Worm (Caenorhabditis elegans): ENCODE data around the gene nipi-4.
A peak's percentile ranks its signal among the peaks of the same experiment; 100 is the strongest.

Gene nipi-4

DNA sequence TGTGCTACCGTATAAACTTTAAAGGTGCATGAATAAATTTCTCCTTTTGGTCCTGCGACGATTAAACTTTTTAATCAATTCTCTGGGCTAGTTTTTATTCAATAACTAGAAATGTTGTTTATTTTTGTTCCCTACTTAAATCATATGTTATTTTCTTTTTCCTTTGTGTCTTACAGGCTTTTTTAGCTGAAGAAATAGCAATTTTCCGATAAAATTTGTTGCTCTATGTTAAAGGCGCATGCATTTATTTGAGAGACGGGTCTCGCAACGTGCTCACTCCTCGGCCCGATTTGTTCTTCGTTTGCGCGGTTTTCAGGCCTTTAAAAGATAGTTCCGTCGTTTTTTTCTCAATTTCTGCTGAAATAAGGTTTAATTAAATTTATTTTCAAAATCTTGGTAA lies 16.7 kb downstream of the nipi-4 start:
- TF ChIP-seq nhr-237 (tag; optimal IDR thresholded peaks at IDR 0.05) (no peak), ces-1 (GFP tag; optimal IDR thresholded peaks at IDR 0.05) (peak; percentile 11), mep-1 (tag; optimal IDR thresholded peaks at IDR 0.05) (peak; percentile 27), ceh-43 (GFP tag; optimal IDR thresholded peaks at IDR 0.05) (no peak)

DNA sequence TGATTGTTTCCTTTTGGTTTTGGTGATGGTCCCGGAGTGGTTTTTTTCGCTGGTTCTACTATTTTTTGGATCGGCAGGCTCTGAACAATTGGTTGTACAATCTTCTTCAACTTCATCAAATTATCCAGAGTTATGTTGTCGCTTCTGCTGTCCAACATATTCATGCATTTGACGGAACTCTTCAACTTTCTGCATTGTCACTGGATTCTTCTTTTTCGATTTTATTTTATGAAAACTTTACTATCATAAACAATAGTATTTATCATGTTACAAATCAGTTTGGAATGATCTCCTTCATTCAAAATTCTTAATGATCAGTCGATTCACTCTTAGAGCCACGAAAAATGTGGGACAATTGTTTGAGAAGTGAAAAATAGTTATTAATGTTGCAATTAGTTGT lies 18.5 kb downstream of the nipi-4 start:
- no peak for TF ChIP-seq nhr-76 (tag; optimal IDR thresholded peaks at IDR 0.05)
- TF ChIP-seq unc-120 (tag; optimal IDR thresholded peaks at IDR 0.05; ENCODE audit: poor library complexity, severe bottlenecking): no peak
- TF ChIP-seq unc-39 (tag; optimal IDR thresholded peaks at IDR 0.05): no peak
- TF ChIP-seq ceh-39 (tag; optimal IDR thresholded peaks at IDR 0.05): no peak
- TF ChIP-seq tbx-8 (GFP tag; optimal IDR thresholded peaks at IDR 0.05): no peak
- TF ChIP-seq flh-1 (GFP tag; optimal IDR thresholded peaks at IDR 0.05): no peak

DNA sequence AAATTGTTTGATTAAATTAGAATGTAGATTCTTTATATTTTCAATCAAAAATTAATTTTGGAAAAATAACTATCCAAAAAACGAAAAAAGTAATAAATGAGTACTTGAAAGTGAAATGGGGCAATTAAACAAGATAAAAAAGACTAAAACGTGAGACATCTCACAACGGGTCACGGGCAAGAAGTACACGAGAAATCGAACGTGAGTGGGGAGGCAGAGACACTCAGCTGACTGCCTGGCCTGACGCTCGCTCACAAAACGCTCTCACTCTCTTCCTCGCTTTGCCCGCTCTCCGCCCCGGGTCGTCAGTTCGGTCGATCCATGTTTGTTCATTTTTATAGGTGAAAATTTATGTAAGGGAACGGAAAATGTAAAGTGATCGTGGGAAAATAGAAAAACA lies 22.4 kb downstream of the nipi-4 start:
- TF ChIP-seq sptf-1 (tag; optimal IDR thresholded peaks at IDR 0.05): peak; percentile 56
- no peak for TF ChIP-seq ceh-39 (tag; optimal IDR thresholded peaks at IDR 0.05)

DNA sequence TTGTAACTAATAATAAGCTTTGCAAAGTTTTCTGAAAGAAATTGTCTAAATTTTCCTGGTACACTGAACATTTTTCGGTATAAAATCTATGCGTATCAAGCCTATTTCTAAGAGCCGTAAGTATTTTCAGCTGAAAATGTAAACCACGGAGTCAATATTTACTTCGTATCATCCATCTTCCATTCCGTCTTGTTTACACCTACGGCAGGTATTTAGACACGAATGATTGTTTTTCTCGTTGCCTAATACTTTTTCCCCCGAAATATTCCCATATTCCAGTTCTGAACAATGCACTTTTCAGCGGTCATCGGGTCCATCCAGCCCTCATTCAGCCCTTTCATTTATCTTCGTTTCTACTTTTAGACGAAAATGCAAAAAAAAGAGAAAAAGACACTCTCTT lies 22.9 kb downstream of the nipi-4 start:
- TF ChIP-seq nhr-12 (tag; optimal IDR thresholded peaks at IDR 0.05) (no peak), pha-4 (tag; optimal IDR thresholded peaks at IDR 0.05) (peak; percentile 62), mab-5 (tag; optimal IDR thresholded peaks at IDR 0.05) (no peak), ceh-43 (GFP tag; optimal IDR thresholded peaks at IDR 0.05) (no peak), unc-120 (tag; optimal IDR thresholded peaks at IDR 0.05; ENCODE audit: poor library complexity, severe bottlenecking) (no peak), cnd-1 (tag; optimal IDR thresholded peaks at IDR 0.05) (no peak), flh-1 (GFP tag; optimal IDR thresholded peaks at IDR 0.05) (no peak), elt-1 (tag; optimal IDR thresholded peaks at IDR 0.05; ENCODE audit: borderline replicate concordance, insufficient read depth) (no peak)

DNA sequence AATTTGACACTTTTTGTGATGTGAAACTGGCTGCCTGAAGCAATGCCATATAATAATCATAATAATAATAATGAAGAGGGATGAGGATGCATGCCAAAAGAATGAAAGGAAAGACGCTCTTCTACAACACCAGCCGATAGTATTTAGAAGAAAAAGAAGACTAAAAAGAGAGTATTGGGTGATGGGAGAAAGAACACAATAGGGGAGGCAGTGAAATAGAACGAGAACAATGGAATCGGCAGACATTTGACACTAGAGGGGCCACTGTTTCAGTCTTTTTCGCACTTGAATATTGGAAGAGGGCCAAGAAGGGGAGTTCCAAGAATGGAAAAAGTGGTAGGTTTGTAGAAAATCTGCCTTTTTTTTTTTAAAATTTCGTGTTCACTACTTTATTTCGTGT lies 23.4 kb downstream of the nipi-4 start, which contains the start of gene memo-1:
Gene memo-1 (minus strand): TSS at position 2 of the 400 bp plus-strand sequence.
- TF ChIP-seq ceh-39 (tag; optimal IDR thresholded peaks at IDR 0.05) (no peak), nhr-76 (tag; optimal IDR thresholded peaks at IDR 0.05) (no peak), nhr-237 (tag; optimal IDR thresholded peaks at IDR 0.05) (no peak), zip-8 (tag; optimal IDR thresholded peaks at IDR 0.05) (no peak), unc-39 (tag; optimal IDR thresholded peaks at IDR 0.05) (no peak), pha-4 (tag; optimal IDR thresholded peaks at IDR 0.05) (no peak), lin-32 (GFP tag; optimal IDR thresholded peaks at IDR 0.05) (no peak), drap-1 (GFP tag; optimal IDR thresholded peaks at IDR 0.05) (no peak)

DNA sequence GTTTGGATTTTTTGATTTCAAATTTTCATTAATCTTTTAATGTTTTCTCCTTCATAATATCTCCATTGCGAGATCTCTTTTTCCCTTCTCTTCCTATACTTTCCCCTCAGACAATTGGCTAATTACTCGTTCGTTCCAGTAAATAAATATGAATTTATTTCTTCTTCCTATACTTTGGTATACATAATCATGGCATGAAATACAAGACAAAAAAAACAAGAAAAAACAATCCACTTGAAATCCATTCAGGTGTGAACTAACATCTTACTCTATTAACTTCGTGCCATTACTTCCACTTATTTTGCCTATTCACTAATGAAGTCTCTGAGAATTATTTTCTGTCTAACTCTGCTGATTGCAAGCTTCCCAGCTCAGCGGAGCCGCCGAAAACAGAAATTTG lies 28.4 kb downstream of the nipi-4 start, which contains the start of gene grd-8:
Gene grd-8 (plus strand): TSS at position 301 of the 400 bp plus-strand sequence.
- TF ChIP-seq sptf-1 (tag; optimal IDR thresholded peaks at IDR 0.05) (no peak), ceh-43 (GFP tag; optimal IDR thresholded peaks at IDR 0.05) (no peak), drap-1 (GFP tag; optimal IDR thresholded peaks at IDR 0.05) (no peak), unc-62 (GFP tag; optimal IDR thresholded peaks at IDR 0.05) (no peak), ztf-11 (tag; optimal IDR thresholded peaks at IDR 0.05) (no peak)

DNA sequence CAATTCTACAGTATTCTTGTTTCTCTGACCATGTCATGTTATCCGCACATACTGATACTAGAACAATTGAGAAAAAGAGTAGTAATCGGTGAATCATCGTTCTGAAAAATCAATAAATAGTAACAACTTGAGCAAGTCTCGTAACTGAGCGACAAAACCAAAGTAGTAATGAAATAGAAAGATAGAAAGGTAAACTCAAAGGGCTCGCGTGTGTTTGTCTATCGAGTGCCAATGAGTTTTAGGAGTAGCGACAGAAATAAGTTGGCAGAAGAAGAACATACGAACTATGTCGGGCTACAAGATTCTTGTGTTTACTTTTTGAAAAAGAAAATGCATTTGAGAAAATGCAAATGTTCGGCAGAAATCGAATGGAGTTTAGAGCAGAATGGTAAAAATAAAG lies 31.1 kb downstream of the nipi-4 start, which contains the start of gene C37C3.12:
Gene C37C3.12 (minus strand): TSS at position 101 of the 400 bp plus-strand sequence.
- TF ChIP-seq ceh-83 (GFP tag; optimal IDR thresholded peaks at IDR 0.05): no peak

DNA sequence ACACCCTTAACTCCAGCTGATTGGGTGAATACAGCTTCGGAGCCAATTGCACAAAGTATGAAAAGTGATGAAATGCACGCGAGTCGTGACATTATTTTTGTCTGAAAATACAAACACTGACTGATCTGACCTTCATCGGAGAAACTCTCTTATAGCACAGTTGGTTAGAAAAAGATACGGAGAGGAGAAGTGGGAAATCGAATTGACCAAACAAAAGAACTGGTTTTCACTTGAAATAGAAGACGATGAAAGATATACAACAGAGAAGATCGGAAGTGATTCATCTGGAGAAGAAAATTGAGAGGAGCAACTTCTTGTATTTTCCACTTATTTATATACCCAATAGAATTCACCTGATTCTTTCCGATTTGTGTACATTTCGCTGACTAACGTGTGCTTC lies 32.8 kb downstream of the nipi-4 start, which contains the start of gene ttr-33:
Gene ttr-33 (minus strand): TSS at position 101 of the 400 bp plus-strand sequence.
- TF ChIP-seq ces-1 (GFP tag; optimal IDR thresholded peaks at IDR 0.05): no peak
- no peak for TF ChIP-seq ceh-83 (GFP tag; optimal IDR thresholded peaks at IDR 0.05)
- TF ChIP-seq mep-1 (tag; optimal IDR thresholded peaks at IDR 0.05): no peak
- TF ChIP-seq lin-13 (tag; optimal IDR thresholded peaks at IDR 0.05): no peak
- TF ChIP-seq nhr-76 (tag; optimal IDR thresholded peaks at IDR 0.05): no peak
- no peak for TF ChIP-seq flh-1 (GFP tag; optimal IDR thresholded peaks at IDR 0.05)
- TF ChIP-seq mab-5 (tag; optimal IDR thresholded peaks at IDR 0.05): no peak
- no peak for TF ChIP-seq cnd-1 (tag; optimal IDR thresholded peaks at IDR 0.05)
- no peak for TF ChIP-seq lsy-2 (tag; optimal IDR thresholded peaks at IDR 0.05)
- no peak for TF ChIP-seq ceh-43 (GFP tag; optimal IDR thresholded peaks at IDR 0.05)
- no peak for TF ChIP-seq nhr-12 (tag; optimal IDR thresholded peaks at IDR 0.05)
- no peak for TF ChIP-seq bed-3 (GFP tag; optimal IDR thresholded peaks at IDR 0.05)
- TF ChIP-seq nhr-237 (tag; optimal IDR thresholded peaks at IDR 0.05): no peak
- no peak for TF ChIP-seq nhr-28 (tag; optimal IDR thresholded peaks at IDR 0.05)
- no peak for TF ChIP-seq zip-8 (tag; optimal IDR thresholded peaks at IDR 0.05)
- no peak for TF ChIP-seq snpc-4 (tag; optimal IDR thresholded peaks at IDR 0.05)

Data from whole organism, mixed stage, embryonic.